Worm (Caenorhabditis elegans): Measurements from ENCODE around the gene erl-1.

- TF ChIP-seq fos-1 (tag; optimal IDR thresholded peaks at IDR 0.05) (no peak), unc-30 (tag; optimal IDR thresholded peaks at IDR 0.05) (no peak), nhr-76 (tag; optimal IDR thresholded peaks at IDR 0.05) (no peak), nhr-12 (tag; optimal IDR thresholded peaks at IDR 0.05) (no peak), dpl-1 (GFP tag; optimal IDR thresholded peaks at IDR 0.05) (no peak), ztf-11 (tag; optimal IDR thresholded peaks at IDR 0.05) (no peak), unc-130 (tag; optimal IDR thresholded peaks at IDR 0.05) (no peak), lsy-2 (tag; optimal IDR thresholded peaks at IDR 0.05) (no peak), pqm-1 (tag; optimal IDR thresholded peaks at IDR 0.05) (no peak), zag-1 (tag; optimal IDR thresholded peaks at IDR 0.05) (no peak), mef-2 (tag; optimal IDR thresholded peaks at IDR 0.05) (no peak), tbx-2 (tag; optimal IDR thresholded peaks at IDR 0.05) (no peak), unc-62 (GFP tag; optimal IDR thresholded peaks at IDR 0.05) (no peak), ztf-4 (tag; optimal IDR thresholded peaks at IDR 0.05) (no peak)
These were observed 13.4 kb downstream of the erl-1 start, which contains the start of gene oac-59 for ce11 chrIV:12301161-12301560.
